Fruit fly (Drosophila melanogaster): ENCODE measurements around the gene CG34112.
A peak's percentile ranks its signal among the peaks of the same experiment; 100 is the strongest.

The CG34112 gene

DNA sequence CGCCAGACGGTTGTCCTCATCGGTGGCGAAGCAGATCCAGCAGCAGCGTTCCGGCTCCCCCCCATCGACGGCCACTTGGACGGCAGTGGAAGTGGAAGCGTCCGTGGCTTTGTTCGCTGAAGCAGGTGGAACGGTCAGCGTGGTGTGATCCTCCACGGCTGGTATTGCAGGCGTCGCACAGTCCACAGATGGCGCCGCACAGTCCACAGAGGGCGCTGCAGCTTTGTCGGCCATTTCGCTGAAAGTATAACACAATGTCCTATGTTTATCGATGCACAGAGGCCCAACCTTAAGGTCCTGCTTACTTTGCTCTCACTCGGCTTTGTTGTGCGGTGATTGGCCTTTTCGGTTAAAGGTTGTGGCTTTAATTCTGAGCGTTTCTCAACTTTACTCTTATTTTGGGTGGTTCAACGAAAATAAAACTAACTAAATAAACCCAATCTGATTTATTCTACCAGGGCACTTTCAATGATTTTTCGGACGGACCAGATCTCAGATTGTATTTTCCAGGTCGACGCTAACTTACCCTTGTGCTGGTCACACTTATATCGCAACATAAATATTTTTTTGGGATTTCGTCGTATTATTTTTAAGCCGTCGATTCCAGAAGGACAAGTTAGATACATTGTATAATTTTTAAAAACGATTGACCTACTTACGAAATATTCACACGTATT is 3.5 kb upstream of the CG34112 start, which contains the start of gene CG9855 (continued):
- 0 out of 3 replicates have a peak, but pooled peaks have one; percentile 11 for TF ChIP-seq knrl (GFP tag; IDR thresholded peaks at IDR 0.05; ENCODE audit: partially characterized antibody)
- no peak for TF ChIP-seq Chrac-16 (GFP tag; optimal IDR thresholded peaks at IDR 0.05)
- peak; percentile 37 for TF ChIP-seq CG15601 (tag; optimal IDR thresholded peaks at IDR 0.05)
- peak; percentile 40 for TF ChIP-seq CG2116 (GFP tag; optimal IDR thresholded peaks at IDR 0.05)
- TF ChIP-seq CG4617 (GFP tag; optimal IDR thresholded peaks at IDR 0.05; ENCODE audit: borderline replicate concordance), result peak; percentile 83
- peak; percentile 62 for TF ChIP-seq CG15514 (GFP tag; optimal IDR thresholded peaks at IDR 0.05)
- peak; percentile 49 for TF ChIP-seq row (GFP tag; IDR thresholded peaks at IDR 0.05)
- no peak for TF ChIP-seq gcm (GFP tag; optimal IDR thresholded peaks at IDR 0.05)
- TF ChIP-seq sens (GFP tag), result peak; percentile 48
- TF ChIP-seq dpn (GFP tag; optimal IDR thresholded peaks at IDR 0.05), result no peak
- no peak for TF ChIP-seq unpg (GFP tag; optimal IDR thresholded peaks at IDR 0.05)
- 0 out of 3 replicates have a peak, but pooled peaks have one; percentile 33 for TF ChIP-seq CG34224 (GFP tag; IDR thresholded peaks at IDR 0.05; ENCODE audit: partially characterized antibody)
- peak; percentile 45 for TF ChIP-seq Ets97D (GFP tag; optimal IDR thresholded peaks at IDR 0.05)
- TF ChIP-seq CG8924 (tag; optimal IDR thresholded peaks at IDR 0.05), result peak; percentile 39
- peak; percentile 17 for TF ChIP-seq Hmr (GFP tag; optimal IDR thresholded peaks at IDR 0.05)

- peak; percentile 87 for TF ChIP-seq salm (tag; optimal IDR thresholded peaks at IDR 0.05)
- peak; percentile 14 for TF ChIP-seq CG30020 (tag; optimal IDR thresholded peaks at IDR 0.05)
- peak; percentile 88 for TF ChIP-seq sob (GFP tag; IDR thresholded peaks at IDR 0.05)
- TF ChIP-seq CG12071 (GFP tag; optimal IDR thresholded peaks at IDR 0.05), result peak; percentile 89
- TF ChIP-seq Trl (optimal IDR thresholded peaks at IDR 0.05), result no peak
- peak; percentile 87 for TF ChIP-seq Trl (GFP tag; optimal IDR thresholded peaks at IDR 0.05)
- TF ChIP-seq CkIIα-i1 (GFP tag; IDR thresholded peaks at IDR 0.05), result no peak
- TF ChIP-seq dmrt11E (tag; optimal IDR thresholded peaks at IDR 0.05), result peak; percentile 42
- TF ChIP-seq dysf (GFP tag; IDR thresholded peaks at IDR 0.05), result peak; percentile 94
- peak; percentile 83 for TF ChIP-seq Aef1 (GFP tag; IDR thresholded peaks at IDR 0.05)
- TF ChIP-seq CG9797 (GFP tag; optimal IDR thresholded peaks at IDR 0.05), result no peak
- no peak for TF ChIP-seq Dll (GFP tag; IDR thresholded peaks at IDR 0.05; ENCODE audit: partially characterized antibody)
- no peak for TF ChIP-seq nerfin-2 (GFP tag; IDR thresholded peaks at IDR 0.05; ENCODE audit: partially characterized antibody)
- peak; percentile 66 for TF ChIP-seq CG6683 (GFP tag; optimal IDR thresholded peaks at IDR 0.05)
- peak; percentile 97 for TF ChIP-seq CG12769 (tag; optimal IDR thresholded peaks at IDR 0.05)
- TF ChIP-seq Vsx1 (GFP tag; optimal IDR thresholded peaks at IDR 0.05), result peak; percentile 9
- TF ChIP-seq CG1024 (GFP tag; IDR thresholded peaks at IDR 0.05), result peak; percentile 67; the same call in 1 of the 2 replicates
- TF ChIP-seq CG34422 (GFP tag; IDR thresholded peaks at IDR 0.05), result peak; percentile 90
- peak; percentile 14 for TF ChIP-seq BEAF-32 (GFP tag; optimal IDR thresholded peaks at IDR 0.05)
- peak; percentile 75; the same call in 2 of the 3 replicates for TF ChIP-seq otp (GFP tag; IDR thresholded peaks at IDR 0.05)
- peak; percentile 56 for TF ChIP-seq cg (GFP tag; optimal IDR thresholded peaks at IDR 0.05)
- peak; percentile 85 for TF ChIP-seq repo (GFP tag; optimal IDR thresholded peaks at IDR 0.05)
- no peak for TF ChIP-seq chinmo (GFP tag; IDR thresholded peaks at IDR 0.05; ENCODE audit: partially characterized antibody)
- TF ChIP-seq Blimp-1 (GFP tag; optimal IDR thresholded peaks at IDR 0.05), result no peak
- peak; percentile 89 for TF ChIP-seq pb (GFP tag; optimal IDR thresholded peaks at IDR 0.05)
- peak; percentile 84 for TF ChIP-seq CG13424 (tag; optimal IDR thresholded peaks at IDR 0.05)
- peak; percentile 71 for TF ChIP-seq gsb (GFP tag; IDR thresholded peaks at IDR 0.05)
- TF ChIP-seq Xrp1 (GFP tag; IDR thresholded peaks at IDR 0.05), result peak; percentile 84
- TF ChIP-seq CG6272 (GFP tag; IDR thresholded peaks at IDR 0.05), result peak; percentile 79
- TF ChIP-seq Elba2 (GFP tag; optimal IDR thresholded peaks at IDR 0.05), result no peak
- TF ChIP-seq Mrtf (GFP tag; IDR thresholded peaks at IDR 0.05), result peak; percentile 73; the same call in 2 of the 3 replicates
- TF ChIP-seq dpn (GFP tag; optimal IDR thresholded peaks at IDR 0.05), result peak; percentile 86 to 91
Measured at dm6 chr3R:4394654-4395581, 859 bp upstream of the CG34112 start.
